Fruit fly (Drosophila melanogaster): Measurements from ENCODE around the gene CG12398.

DNA sequence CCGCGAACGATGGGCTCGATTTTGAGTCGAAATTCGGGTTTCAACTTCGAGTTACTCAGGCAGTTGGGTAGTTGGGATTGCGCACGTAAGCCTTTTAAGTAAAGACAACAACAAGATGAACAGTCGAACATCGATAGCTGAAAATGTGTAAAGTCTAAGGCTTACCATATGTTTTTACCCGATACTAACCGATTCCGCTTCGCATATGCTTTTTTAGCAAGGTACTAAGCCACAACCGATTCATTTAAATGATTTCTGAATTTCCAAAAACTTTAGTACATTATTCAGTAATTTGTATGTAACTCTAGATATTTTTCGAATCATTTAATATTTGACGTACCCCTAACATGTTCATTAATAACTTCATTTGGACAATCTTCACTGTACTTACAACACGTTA, 16.0 kb downstream of the CG12398 start:
- TF ChIP-seq CG15710 (tag; optimal IDR thresholded peaks at IDR 0.05) = no peak
- no peak for TF ChIP-seq Pif1B (GFP tag; optimal IDR thresholded peaks at IDR 0.05)
- no peak for TF ChIP-seq Ets98B (GFP tag; IDR thresholded peaks at IDR 0.05)
- TF ChIP-seq CG8301 (tag; optimal IDR thresholded peaks at IDR 0.05) = peak; percentile 35
- TF ChIP-seq fd96Ca (GFP tag; IDR thresholded peaks at IDR 0.05) = no peak
- no peak for TF ChIP-seq CG34367 (tag; optimal IDR thresholded peaks at IDR 0.05)
- TF ChIP-seq CG17806 (tag; optimal IDR thresholded peaks at IDR 0.05) = no peak
- TF ChIP-seq Snoo (tag; optimal IDR thresholded peaks at IDR 0.05) = peak; percentile 3
- TF ChIP-seq CG13204 (GFP tag; optimal IDR thresholded peaks at IDR 0.05) = no peak
- no peak for TF ChIP-seq D1 (tag; optimal IDR thresholded peaks at IDR 0.05)
- peak; percentile 16 for TF ChIP-seq Pif1A (GFP tag; optimal IDR thresholded peaks at IDR 0.05)

All from whole organism, pupa.